Worm (Caenorhabditis elegans): ENCODE data around the gene fbxb-39.
"Not testable (repeated sequence)": the region's sequence is repeated elsewhere in the genome, so short reads cannot be mapped to it uniquely, and the experiment has no call there.

DNA sequence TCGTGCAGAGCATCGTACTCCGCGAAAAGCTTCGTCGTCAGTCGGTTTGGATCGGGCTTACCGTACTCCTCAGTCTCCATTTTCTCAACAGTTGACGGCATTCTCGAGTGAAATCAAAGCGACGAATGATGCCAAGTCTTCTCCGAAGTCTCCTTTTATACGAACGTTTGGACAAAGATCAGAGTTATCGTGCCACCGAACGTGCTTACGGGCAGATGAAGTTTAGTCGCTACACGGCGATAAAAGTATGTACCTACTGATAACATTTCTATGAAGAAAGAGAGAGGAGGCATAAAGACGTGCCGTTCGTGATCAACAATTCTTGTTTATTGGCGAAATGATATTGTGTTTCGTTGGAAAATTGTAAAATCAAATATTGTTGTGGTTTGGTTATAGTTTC, 34.0 kb downstream of the fbxb-39 start, which contains the start of gene F45D11.14:
- not testable (repeated sequence) for TF ChIP-seq ama-1 (optimal IDR thresholded peaks at IDR 0.05); sox-2 (GFP tag; IDR thresholded peaks at IDR 0.05); nhr-11 (tag; optimal IDR thresholded peaks at IDR 0.05); mec-3 (tag; optimal IDR thresholded peaks at IDR 0.05; ENCODE audit: borderline replicate concordance); zip-5 (tag; optimal IDR thresholded peaks at IDR 0.05); nfya-1 (tag; optimal IDR thresholded peaks at IDR 0.05)

Data from whole organism, late embryonic.